Worm (Caenorhabditis elegans): Measurements from ENCODE around the gene got-2.2.

The got-2.2 gene

ce11 chrX:6254671-6255031, 13.9 kb downstream of the got-2.2 start:
- TF ChIP-seq nhr-25 (tag; optimal IDR thresholded peaks at IDR 0.05): no peak
- no peak for TF ChIP-seq unc-62 (GFP tag; optimal IDR thresholded peaks at IDR 0.05)
- TF ChIP-seq elt-3 (tag; optimal IDR thresholded peaks at IDR 0.05): peak in 1 of 3 experiments; percentile 38
- TF ChIP-seq lin-39 (tag; optimal IDR thresholded peaks at IDR 0.05): no peak
- no peak for TF ChIP-seq elt-1 (tag; optimal IDR thresholded peaks at IDR 0.05)
- TF ChIP-seq nhr-43 (tag; optimal IDR thresholded peaks at IDR 0.05; ENCODE audit: poor library complexity, severe bottlenecking): peak; percentile 17

ce11 chrX:6255561-6255960, 14.8 kb downstream of the got-2.2 start:
- TF ChIP-seq eor-1 (tag; optimal IDR thresholded peaks at IDR 0.05) (no peak), nhr-12 (tag; optimal IDR thresholded peaks at IDR 0.05) (no peak), nhr-23 (tag; optimal IDR thresholded peaks at IDR 0.05) (peak; percentile 62), mml-1 (tag; optimal IDR thresholded peaks at IDR 0.05) (no peak), hmg-11 (tag; optimal IDR thresholded peaks at IDR 0.05) (no peak), mdl-1 (tag; optimal IDR thresholded peaks at IDR 0.05) (peak; percentile 90), nhr-77 (tag; optimal IDR thresholded peaks at IDR 0.05) (no peak), tbx-2 (tag; optimal IDR thresholded peaks at IDR 0.05) (no peak), nhr-11 (tag; optimal IDR thresholded peaks at IDR 0.05) (no peak), elt-3 (tag; optimal IDR thresholded peaks at IDR 0.05) (no peak), daf-12 (tag; optimal IDR thresholded peaks at IDR 0.05) (no peak), nfya-1 (tag; optimal IDR thresholded peaks at IDR 0.05; ENCODE audit: insufficient read depth) (peak; percentile 67), skn-1 (tag; optimal IDR thresholded peaks at IDR 0.05) (no peak), ceh-28 (tag; optimal IDR thresholded peaks at IDR 0.05) (peak; percentile 57), elt-1 (tag; optimal IDR thresholded peaks at IDR 0.05) (no peak), aly-2 (tag; optimal IDR thresholded peaks at IDR 0.05) (no peak), elt-2 (tag; optimal IDR thresholded peaks at IDR 0.05) (peak; percentile 93), lin-15B (tag; optimal IDR thresholded peaks at IDR 0.05) (no peak), unc-39 (tag; optimal IDR thresholded peaks at IDR 0.05) (no peak), snpc-4 (tag; optimal IDR thresholded peaks at IDR 0.05) (peak; percentile 2), nhr-28 (tag; optimal IDR thresholded peaks at IDR 0.05) (no peak), fos-1 (tag; optimal IDR thresholded peaks at IDR 0.05) (no peak), jun-1 (tag; optimal IDR thresholded peaks at IDR 0.05) (peak; percentile 92), ceh-82 (tag; optimal IDR thresholded peaks at IDR 0.05) (no peak), egl-27 (tag; optimal IDR thresholded peaks at IDR 0.05) (peak; percentile 37), nhr-237 (tag; optimal IDR thresholded peaks at IDR 0.05) (no peak), nhr-76 (tag; optimal IDR thresholded peaks at IDR 0.05) (no peak), ztf-4 (tag; optimal IDR thresholded peaks at IDR 0.05) (no peak), unc-62 (GFP tag; optimal IDR thresholded peaks at IDR 0.05) (no peak), lin-39 (tag; optimal IDR thresholded peaks at IDR 0.05) (peak; percentile 62), nhr-67 (tag; optimal IDR thresholded peaks at IDR 0.05) (no peak), lsy-12 (tag; optimal IDR thresholded peaks at IDR 0.05) (peak; percentile 51), nhr-25 (tag; optimal IDR thresholded peaks at IDR 0.05) (peak; percentile 78), R02D3.7 (tag; optimal IDR thresholded peaks at IDR 0.05) (no peak), ceh-16 (tag; optimal IDR thresholded peaks at IDR 0.05) (no peak), fkh-10 (GFP tag; optimal IDR thresholded peaks at IDR 0.05) (no peak), pqm-1 (tag; optimal IDR thresholded peaks at IDR 0.05) (peak; percentile 91), zag-1 (tag; optimal IDR thresholded peaks at IDR 0.05) (no peak), ZK546.5 (tag; optimal IDR thresholded peaks at IDR 0.05) (no peak), egl-5 (tag; optimal IDR thresholded peaks at IDR 0.05) (peak; percentile 72), ztf-11 (tag; optimal IDR thresholded peaks at IDR 0.05) (no peak), sea-2 (GFP tag; optimal IDR thresholded peaks at IDR 0.05) (no peak), fkh-2 (tag; optimal IDR thresholded peaks at IDR 0.05) (peak; percentile 4), ceh-9 (tag; optimal IDR thresholded peaks at IDR 0.05) (no peak), pha-4 (tag; optimal IDR thresholded peaks at IDR 0.05) (peak; percentile 93), nhr-43 (tag; optimal IDR thresholded peaks at IDR 0.05; ENCODE audit: poor library complexity, severe bottlenecking) (peak; percentile 91), ama-1 (optimal IDR thresholded peaks at IDR 0.05) (peak; percentile 92)

Data from whole organism, L3 larva.